Fruit fly (Drosophila melanogaster): ENCODE data around the gene Npc2b.

DNA sequence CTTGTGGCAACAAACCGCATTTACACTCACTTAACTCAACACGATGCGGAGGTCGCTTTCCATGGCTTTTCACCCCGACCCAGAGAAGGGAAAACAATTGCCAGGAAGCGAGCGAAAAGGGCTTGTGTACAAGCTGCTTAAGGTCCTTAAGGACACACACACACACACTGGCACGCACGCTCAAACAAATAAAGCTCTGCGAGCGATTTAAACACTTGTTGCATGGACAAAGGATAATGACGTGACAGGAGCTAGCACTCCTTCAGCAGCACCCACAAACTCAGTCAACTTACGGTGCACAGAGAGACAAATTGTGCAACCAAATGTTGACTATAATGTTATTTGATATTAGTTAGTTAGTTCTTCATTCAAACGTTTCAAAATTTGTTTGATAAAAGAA, 3.8 kb upstream of the Npc2b start:
- no peak for TF ChIP-seq insv (optimal IDR thresholded peaks at IDR 0.05)
- TF ChIP-seq h (optimal IDR thresholded peaks at IDR 0.05), result no peak
